Fruit fly (Drosophila melanogaster) whole organism, adult: ENCODE data around the gene Cip4.

Source experiments
- Clk ChIP-seq: fragments of 200-800 bp; sonication (Bioruptor generic); optimal IDR thresholded peaks from 2 replicates; lab custom pipeline; 2017; ENCODE audit warnings: missing biosample characterization, missing genetic modification characterization
- Mnt ChIP-seq: fragments of 200-800 bp; sonication (Bioruptor generic); optimal IDR thresholded peaks from 2 replicates; lab custom pipeline; 2016; ENCODE audit warnings: missing biosample characterization, mild to moderate bottlenecking, missing genetic modification characterization
- bab1 ChIP-seq: fragments of 200-800 bp; sonication (Bioruptor generic); optimal IDR thresholded peaks from 3 replicates; lab custom pipeline; 2019; ENCODE audit warnings: missing biosample characterization, mild to moderate bottlenecking, missing genetic modification characterization, moderate library complexity
- ovo ChIP-seq: fragments of 200-800 bp; sonication (Bioruptor generic); optimal IDR thresholded peaks from 2 replicates; lab custom pipeline; 2016; ENCODE audit warnings: missing biosample characterization, missing genetic modification characterization
- pad ChIP-seq: fragments of 200-800 bp; sonication (Bioruptor generic); optimal IDR thresholded peaks from 3 replicates; lab custom pipeline; 2017; ENCODE audit warnings: missing biosample characterization, missing genetic modification characterization, mild to moderate bottlenecking, moderate library complexity, missing genetic modification reagents

- no peak for TF ChIP-seq pad (GFP tag; lab: Kevin White, UChicago)
- no peak for TF ChIP-seq ovo (GFP tag; lab: Kevin White, UChicago)
- TF ChIP-seq bab1 (GFP tag; lab: Kevin White, UChicago): no peak
- TF ChIP-seq Mnt: no peak
- no peak for TF ChIP-seq Clk (GFP tag; lab: Kevin White, UChicago)
These were observed 35.9 kb downstream of the Cip4 start for dm6 chr3L:4328048-4328447.
